Fruit fly (Drosophila melanogaster) S2 (cell line): ENCODE data around the gene PDZ-GEF.

Source experiments
- CG8478 ChIP-seq: fragments of >200 bp; optimal IDR thresholded peaks from 2 replicates; lab custom pipeline; 2018
- CTCF ChIP-seq, 2 experiments: fragments of >200 bp; optimal IDR thresholded peaks; 2 replicates each; lab custom pipeline; 2018

DNA sequence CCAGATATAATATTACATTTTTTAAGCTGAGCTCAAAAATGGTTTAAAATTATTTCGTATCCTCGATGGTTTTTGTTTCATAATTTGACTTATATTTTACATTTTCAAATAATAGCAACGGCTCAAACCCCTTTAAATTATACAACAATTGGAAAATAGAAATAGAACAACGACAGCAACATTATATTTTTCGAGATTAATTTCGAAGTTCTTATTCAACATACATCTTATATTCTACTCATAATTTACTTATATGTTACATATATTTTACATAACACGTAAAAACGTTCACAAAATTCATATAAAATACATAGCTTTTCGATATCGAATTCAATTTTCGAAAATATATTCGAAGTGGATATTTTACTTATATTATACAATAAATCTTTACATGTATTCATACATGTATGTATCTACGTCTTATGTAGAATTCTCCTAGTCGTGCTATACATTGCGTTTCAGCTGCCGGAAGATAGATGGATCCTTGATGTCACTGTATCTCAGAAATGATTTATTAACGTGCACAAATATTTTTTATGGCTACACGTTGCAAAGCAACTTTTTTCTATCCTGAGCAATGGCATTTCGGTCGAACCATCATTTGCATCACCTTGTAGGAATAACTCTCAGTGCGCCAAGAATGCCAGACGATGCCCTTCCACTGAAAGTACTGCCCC lies 33.3 kb downstream of the PDZ-GEF start:
- TF ChIP-seq CTCF (optimal IDR thresholded peaks at IDR 0.05; lab: Kevin White, UChicago) (peak; percentile 89 to 91), CG8478 (lab: Kevin White, UChicago) (no peak)
